Worm (Caenorhabditis elegans): Measurements from ENCODE around the gene lyst-1.

- no peak for TF ChIP-seq dao-5 (tag; optimal IDR thresholded peaks at IDR 0.05)
- no peak for TF ChIP-seq W03F9.2 (tag; optimal IDR thresholded peaks at IDR 0.05)
- TF ChIP-seq him-1 (tag; optimal IDR thresholded peaks at IDR 0.05) = no peak
These were observed 37.6 kb upstream of the lyst-1 start for ce11 chrX:12178351-12179089.
